Worm (Caenorhabditis elegans) whole organism, young adult: ENCODE data around the gene ran-5.

ENCODE experiments used
- B0035.1 ChIP-seq: sonication (generic microtip); optimal IDR thresholded peaks from 2 replicates; lab custom pipeline; 2016; ENCODE audit warnings: missing genetic modification characterization, mild to moderate bottlenecking, missing compliant biosample characterization, missing genotype, missing genetic modification reagents
- B0336.3 ChIP-seq: fragments of 200-800 bp; sonication (Bioruptor generic); IDR thresholded peaks from 2 replicates; pipeline ENCODE4 v1.3.6; 2022; ENCODE audit warnings: missing genetic modification characterization, missing compliant biosample characterization
- F10E7.11 ChIP-seq: sonication (generic microtip); optimal IDR thresholded peaks from 2 replicates; lab custom pipeline; 2017; ENCODE audit warnings: mild to moderate bottlenecking, missing genetic modification characterization, moderate library complexity, missing compliant biosample characterization
- F22D6.2 ChIP-seq: sonication (generic microtip); optimal IDR thresholded peaks from 2 replicates; lab custom pipeline; 2016; ENCODE audit warnings: mild to moderate bottlenecking, missing genetic modification characterization, missing compliant biosample characterization
- F23B12.7 ChIP-seq: sonication (generic microtip); optimal IDR thresholded peaks from 2 replicates; lab custom pipeline; 2017; ENCODE audit warnings: missing genetic modification characterization, mild to moderate bottlenecking, missing compliant biosample characterization, antibody characterized with exemption, moderate library complexity; ENCODE audit not compliant: insufficient read depth
- F39B2.1 ChIP-seq: fragments of 200-800 bp; sonication (Bioruptor generic); IDR thresholded peaks from 2 replicates; pipeline ENCODE4 v1.3.6; 2022; ENCODE audit warnings: missing genetic modification reagents, missing genetic modification characterization, missing compliant biosample characterization
- F52B5.7 ChIP-seq: sonication (generic microtip); optimal IDR thresholded peaks from 2 replicates; lab custom pipeline; 2016; ENCODE audit warnings: mild to moderate bottlenecking, missing genetic modification characterization, missing compliant biosample characterization
- F57A8.1 ChIP-seq: fragments of 200-800 bp; sonication (Bioruptor generic); optimal IDR thresholded peaks from 2 replicates; lab custom pipeline; 2018; ENCODE audit warnings: mild to moderate bottlenecking, missing genetic modification characterization, moderate library complexity, missing compliant biosample characterization
- K11D2.4 ChIP-seq: fragments of 200-800 bp; sonication (Bioruptor generic); IDR thresholded peaks from 2 replicates; pipeline ENCODE4 v1.3.6; 2022; ENCODE audit warnings: missing genetic modification reagents, missing genetic modification characterization, missing compliant biosample characterization
- K12H6.12 ChIP-seq: fragments of 200-800 bp; sonication (Bioruptor generic); optimal IDR thresholded peaks from 2 replicates; lab custom pipeline; 2018; ENCODE audit warnings: mild to moderate bottlenecking, missing genetic modification characterization, missing compliant biosample characterization
- T07F8.4 ChIP-seq: sonication (generic microtip); optimal IDR thresholded peaks from 2 replicates; lab custom pipeline; 2016; ENCODE audit warnings: mild to moderate bottlenecking, missing genetic modification characterization, moderate library complexity, missing compliant biosample characterization
- Y53G8AR.9 ChIP-seq: fragments of 200-800 bp; sonication (Bioruptor generic); conservative IDR thresholded peaks from 2 replicates; pipeline ENCODE4 v1.3.6; 2022; ENCODE audit warnings: missing genetic modification reagents, missing genetic modification characterization, missing compliant biosample characterization
- Y79H2A.3 ChIP-seq: fragments of 200-800 bp; sonication (Bioruptor generic); conservative IDR thresholded peaks from 2 replicates; pipeline ENCODE4 v1.3.6; 2022; ENCODE audit warnings: missing genetic modification reagents, missing genetic modification characterization, missing compliant biosample characterization
- Y95B8A.8 ChIP-seq: fragments of 200-800 bp; sonication (Bioruptor generic); IDR thresholded peaks from 2 replicates; pipeline ENCODE4 v1.3.6; 2022; ENCODE audit warnings: missing genetic modification reagents, missing genetic modification characterization, missing compliant biosample characterization
- akir-1 ChIP-seq: fragments of 200-800 bp; sonication (Bioruptor generic); optimal IDR thresholded peaks from 2 replicates; lab custom pipeline; 2018; ENCODE audit warnings: mild to moderate bottlenecking, missing genetic modification characterization, moderate library complexity, missing compliant biosample characterization
- aptf-3 ChIP-seq: fragments of 200-800 bp; sonication (Bioruptor generic); IDR thresholded peaks from 2 replicates; pipeline ENCODE4 v1.3.6; 2022; ENCODE audit warnings: missing genetic modification characterization, missing compliant biosample characterization
- athp-1 ChIP-seq: sonication (generic microtip); optimal IDR thresholded peaks from 2 replicates; lab custom pipeline; 2017; ENCODE audit warnings: mild to moderate bottlenecking, missing genetic modification characterization, missing compliant biosample characterization
- bed-2 ChIP-seq: fragments of 200-800 bp; sonication (Bioruptor generic); IDR thresholded peaks from 2 replicates; pipeline ENCODE4 v1.3.6; 2022; ENCODE audit warnings: missing genetic modification reagents, missing genetic modification characterization, missing compliant biosample characterization
- ceh-27 ChIP-seq: fragments of 200-800 bp; sonication (Bioruptor generic); optimal IDR thresholded peaks from 2 replicates; lab custom pipeline; 2018; ENCODE audit warnings: mild to moderate bottlenecking, missing genetic modification characterization, moderate library complexity, missing compliant biosample characterization
- ceh-91 ChIP-seq: fragments of 200-800 bp; sonication (Bioruptor generic); IDR thresholded peaks from 2 replicates; pipeline ENCODE4 v1.3.6; 2022; ENCODE audit warnings: missing genetic modification reagents, missing genetic modification characterization, missing compliant biosample characterization
- dox-1 ChIP-seq: fragments of 200-800 bp; sonication (Bioruptor generic); IDR thresholded peaks from 2 replicates; pipeline ENCODE4 v1.3.6; 2022; ENCODE audit warnings: missing genetic modification reagents, missing genetic modification characterization, missing compliant biosample characterization
- dpff-1 ChIP-seq: sonication (generic microtip); optimal IDR thresholded peaks from 2 replicates; lab custom pipeline; 2017; ENCODE audit warnings: mild to moderate bottlenecking, missing genetic modification characterization, missing compliant biosample characterization
- dpl-1 ChIP-seq: fragments of 150-350 bp; optimal IDR thresholded peaks from 2 replicates; lab custom pipeline; 2014; ENCODE audit warnings: missing biosample characterization, missing genetic modification reagents, missing genetic modification characterization
- hlh-12 ChIP-seq: sonication (generic microtip); optimal IDR thresholded peaks from 2 replicates; lab custom pipeline; 2016; ENCODE audit warnings: missing genetic modification characterization, missing compliant biosample characterization
- let-526 ChIP-seq: fragments of 200-800 bp; sonication (Bioruptor generic); IDR thresholded peaks from 2 replicates; pipeline ENCODE4 v1.3.6; 2022; ENCODE audit warnings: missing genetic modification reagents, missing genetic modification characterization, missing compliant biosample characterization
- lin-35 ChIP-seq, 3 experiments: fragments of 150-350 bp in 2 of 3; sonication (generic microtip) in 1 of 3; optimal IDR thresholded peaks; 2 replicates each; lab custom pipeline; 2014 to 2018; ENCODE audit warnings: missing biosample characterization in 3 of 3, missing genetic modification characterization in 3 of 3, missing genetic modification reagents in 3 of 3
- lsl-1 ChIP-seq: fragments of 200-800 bp; sonication (Bioruptor generic); optimal IDR thresholded peaks from 2 replicates; lab custom pipeline; 2018; ENCODE audit warnings: mild to moderate bottlenecking, missing genetic modification characterization, moderate library complexity, missing compliant biosample characterization
- mes-4 ChIP-seq: sonication (generic microtip); optimal IDR thresholded peaks from 2 replicates; lab custom pipeline; 2016; ENCODE audit warnings: missing genotype, missing genetic modification characterization, missing compliant biosample characterization
- nhr-120 ChIP-seq: fragments of 200-800 bp; sonication (Bioruptor generic); IDR thresholded peaks from 2 replicates; pipeline ENCODE4 v1.3.6; 2022; ENCODE audit warnings: missing genetic modification characterization, missing compliant biosample characterization
- rec-8 ChIP-seq, 2 experiments: sonication (generic microtip); optimal IDR thresholded peaks; 2 replicates each; lab custom pipeline; 2016; ENCODE audit warnings: mild to moderate bottlenecking in 2 of 2, missing genetic modification characterization in 2 of 2, missing genetic modification reagents in 2 of 2, missing genotype in 2 of 2, missing biosample characterization in 1 of 2, missing compliant biosample characterization in 1 of 2, moderate library complexity in 1 of 2
- sea-2 ChIP-seq: fragments of 200-800 bp; sonication (Bioruptor generic); IDR thresholded peaks from 2 replicates; pipeline ENCODE4 v1.3.6; 2022; ENCODE audit warnings: missing genetic modification characterization, missing compliant biosample characterization
- snpc-3.4 ChIP-seq: sonication (generic microtip); optimal IDR thresholded peaks from 2 replicates; lab custom pipeline; 2017; ENCODE audit warnings: missing genetic modification characterization, mild to moderate bottlenecking, missing compliant biosample characterization, antibody characterized with exemption, moderate library complexity, missing genotype, missing genetic modification reagents
- somi-1 ChIP-seq: fragments of 200-800 bp; sonication (Bioruptor generic); optimal IDR thresholded peaks from 2 replicates; lab custom pipeline; 2018; ENCODE audit warnings: mild to moderate bottlenecking, missing genetic modification characterization, missing compliant biosample characterization
- tbx-9 ChIP-seq: sonication (generic microtip); optimal IDR thresholded peaks from 2 replicates; lab custom pipeline; 2016; ENCODE audit warnings: borderline replicate concordance, missing genetic modification characterization, inconsistent platforms, missing compliant biosample characterization
- tlf-1 ChIP-seq: fragments of 200-800 bp; sonication (Bioruptor generic); optimal IDR thresholded peaks from 2 replicates; lab custom pipeline; 2018; ENCODE audit warnings: mild to moderate bottlenecking, missing genetic modification characterization, missing compliant biosample characterization
- ztf-26 ChIP-seq: sonication (generic microtip); optimal IDR thresholded peaks from 2 replicates; lab custom pipeline; 2017; ENCODE audit warnings: missing genetic modification characterization, missing compliant biosample characterization
- ztf-3 ChIP-seq: fragments of 200-800 bp; sonication (Bioruptor generic); optimal IDR thresholded peaks from 2 replicates; lab custom pipeline; 2018; ENCODE audit warnings: mild to moderate bottlenecking, missing genetic modification characterization, missing compliant biosample characterization

ran-5 gene

DNA sequence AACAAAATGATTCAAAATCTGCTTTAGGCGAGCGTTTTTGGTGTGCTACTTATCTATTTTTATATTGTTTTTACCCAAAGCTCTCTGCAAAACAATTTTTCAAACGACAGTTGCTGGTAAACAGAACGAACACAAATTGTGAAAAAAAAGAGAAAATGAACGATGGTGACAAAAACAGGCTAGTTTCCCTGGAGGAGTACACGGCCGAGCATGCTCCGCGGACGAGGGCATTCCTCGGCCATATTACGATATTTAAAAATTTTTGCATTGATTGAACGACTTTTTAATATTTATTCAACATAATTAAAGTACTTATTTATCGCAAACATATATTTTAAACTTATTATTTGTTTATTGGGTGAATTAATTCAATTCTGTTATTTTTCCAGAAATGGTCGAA, 49.5 kb downstream of the ran-5 start, which contains the start of the genes tpp-2 and rbbp-5 (continued):
- no peak for TF ChIP-seq ceh-91 (GFP tag; lab: Robert Waterston, UW)
- peak; percentile 81 for TF ChIP-seq F23B12.7 (tag; lab: Kevin White, UChicago)
- TF ChIP-seq tlf-1 (GFP tag; lab: Kevin White, UChicago), result no peak
- TF ChIP-seq athp-1 (tag; lab: Kevin White, UChicago), result no peak
- TF ChIP-seq B0336.3 (GFP tag; lab: Robert Waterston, UW), result no peak
- no peak for TF ChIP-seq F52B5.7 (tag; lab: Kevin White, UChicago)
- no peak for TF ChIP-seq T07F8.4
- TF ChIP-seq F10E7.11, result no peak
- TF ChIP-seq K12H6.12 (tag; lab: Kevin White, UChicago), result no peak
- TF ChIP-seq aptf-3 (GFP tag; lab: Robert Waterston, UW), result no peak
- no peak for TF ChIP-seq Y95B8A.8 (GFP tag; lab: Robert Waterston, UW)
- TF ChIP-seq ztf-3, result no peak
- TF ChIP-seq bed-2 (GFP tag; lab: Robert Waterston, UW), result 0 out of 2 replicates have a peak, but pooled peaks have one; percentile 15
- TF ChIP-seq akir-1 (GFP tag; lab: Kevin White, UChicago), result no peak
- TF ChIP-seq dox-1 (GFP tag; lab: Robert Waterston, UW), result peak; percentile 70; the same call in 1 of the 2 replicates
- no peak for TF ChIP-seq somi-1 (GFP tag; lab: Kevin White, UChicago)
- peak; percentile 18 for TF ChIP-seq snpc-3.4 (tag; lab: Kevin White, UChicago)
- peak in 1 of 2 experiments; percentile 29 for TF ChIP-seq rec-8 (tag; optimal IDR thresholded peaks at IDR 0.05; lab: Kevin White, UChicago)
- no peak for TF ChIP-seq nhr-120 (GFP tag; lab: Robert Waterston, UW)
- no peak for TF ChIP-seq tbx-9 (tag; lab: Kevin White, UChicago)
- TF ChIP-seq hlh-12, result no peak
- TF ChIP-seq dpl-1 (GFP tag; lab: Kevin White, UChicago), result no peak
- TF ChIP-seq Y79H2A.3, result no peak
- no peak for TF ChIP-seq Y53G8AR.9 (GFP tag; lab: Robert Waterston, UW)
- peak; percentile 72 for TF ChIP-seq ceh-27 (GFP tag; lab: Kevin White, UChicago)
- no peak for TF ChIP-seq F39B2.1 (GFP tag; lab: Robert Waterston, UW)
- TF ChIP-seq sea-2 (GFP tag; lab: Robert Waterston, UW), result no peak
- TF ChIP-seq lin-35 (GFP tag; optimal IDR thresholded peaks at IDR 0.05; lab: Kevin White, UChicago), result no peak
- no peak for TF ChIP-seq mes-4 (tag; lab: Kevin White, UChicago)
- TF ChIP-seq K11D2.4, result no peak
- no peak for TF ChIP-seq dpff-1 (tag; lab: Kevin White, UChicago)
- no peak for TF ChIP-seq let-526 (GFP tag; lab: Robert Waterston, UW)
- peak; percentile 49 for TF ChIP-seq lsl-1 (GFP tag; lab: Kevin White, UChicago)
- no peak for TF ChIP-seq F57A8.1 (GFP tag; lab: Kevin White, UChicago)
- no peak for TF ChIP-seq ztf-26 (tag; lab: Kevin White, UChicago)
- no peak for TF ChIP-seq B0035.1 (tag; lab: Kevin White, UChicago)
- no peak for TF ChIP-seq F22D6.2 (tag; lab: Kevin White, UChicago)
- TF ChIP-seq, all 124 proteins: peak for 24
